Fruit fly (Drosophila melanogaster) whole organism, pupa: ENCODE results near the gene Uqcc1.

Source experiments
- CG10348 ChIP-seq: fragments of 200-800 bp; sonication (Bioruptor generic); IDR thresholded peaks from 2 replicates; pipeline ENCODE4 v1.3.6; 2022; ENCODE audit warnings: missing biosample characterization, missing genetic modification characterization
- CG12605 ChIP-seq: fragments of 200-800 bp; sonication (Bioruptor generic); IDR thresholded peaks from 2 replicates; pipeline ENCODE4 v1.3.6; 2022; ENCODE audit warnings: missing biosample characterization, missing genetic modification characterization
- CG13204 ChIP-seq: fragments of 200-800 bp; sonication (Bioruptor generic); optimal IDR thresholded peaks from 2 replicates; lab custom pipeline; 2018; ENCODE audit warnings: missing biosample characterization, mild to moderate bottlenecking, missing genetic modification characterization, moderate library complexity
- CG14655 ChIP-seq: fragments of 200-800 bp; sonication (Bioruptor generic); optimal IDR thresholded peaks from 3 replicates; lab custom pipeline; 2017; ENCODE audit warnings: mild to moderate bottlenecking, missing biosample characterization, missing genetic modification reagents, missing genetic modification characterization
- CG15710 ChIP-seq: fragments of 200-800 bp; sonication (Bioruptor generic); optimal IDR thresholded peaks from 2 replicates; lab custom pipeline; 2018; ENCODE audit warnings: missing biosample characterization, mild to moderate bottlenecking, missing genetic modification characterization, moderate library complexity
- CG17806 ChIP-seq: fragments of 200-800 bp; sonication (Bioruptor generic); optimal IDR thresholded peaks from 2 replicates; lab custom pipeline; 2018; ENCODE audit warnings: missing biosample characterization, mild to moderate bottlenecking, missing genetic modification characterization, moderate library complexity
- CG32121 ChIP-seq: fragments of 200-800 bp; sonication (Bioruptor generic); IDR thresholded peaks from 2 replicates; pipeline ENCODE4 v1.3.6; 2022; ENCODE audit warnings: missing biosample characterization, missing genetic modification characterization
- CG34367 ChIP-seq: fragments of 200-800 bp; sonication (Bioruptor generic); optimal IDR thresholded peaks from 2 replicates; lab custom pipeline; 2018; ENCODE audit warnings: missing biosample characterization, mild to moderate bottlenecking, missing genetic modification characterization
- CG4496 ChIP-seq: fragments of 200-800 bp; sonication (Bioruptor generic); IDR thresholded peaks from 3 replicates; pipeline ENCODE4 v1.3.6; 2022; ENCODE audit warnings: missing biosample characterization, missing genetic modification characterization
- CG8159 ChIP-seq: fragments of 200-800 bp; sonication (Bioruptor generic); optimal IDR thresholded peaks from 3 replicates; lab custom pipeline; 2018; ENCODE audit warnings: missing biosample characterization, mild to moderate bottlenecking, missing genetic modification characterization, moderate library complexity
- CG8301 ChIP-seq: fragments of 200-800 bp; sonication (Bioruptor generic); optimal IDR thresholded peaks from 2 replicates; lab custom pipeline; 2018; ENCODE audit warnings: missing biosample characterization, mild to moderate bottlenecking, missing genetic modification characterization
- CG9948 ChIP-seq: fragments of 200-800 bp; sonication (Bioruptor generic); optimal IDR thresholded peaks from 2 replicates; lab custom pipeline; 2018; ENCODE audit warnings: missing biosample characterization, mild to moderate bottlenecking, missing genetic modification characterization, moderate library complexity
- D1 ChIP-seq: fragments of 200-800 bp; sonication (Bioruptor generic); optimal IDR thresholded peaks from 2 replicates; lab custom pipeline; 2018; ENCODE audit warnings: missing biosample characterization, mild to moderate bottlenecking, missing genetic modification characterization, moderate library complexity
- EcR ChIP-seq: fragments of 200-800 bp; sonication (Bioruptor generic); optimal IDR thresholded peaks from 3 replicates; lab custom pipeline; 2019; ENCODE audit warnings: missing biosample characterization, missing genetic modification characterization, mild to moderate bottlenecking, moderate library complexity, missing genetic modification reagents
- Ets98B ChIP-seq: fragments of 200-800 bp; sonication (Bioruptor generic); IDR thresholded peaks from 2 replicates; pipeline ENCODE4 v1.3.6; 2022; ENCODE audit warnings: missing biosample characterization, missing genetic modification characterization
- Pif1A ChIP-seq: fragments of 200-800 bp; sonication (Bioruptor generic); optimal IDR thresholded peaks from 3 replicates; lab custom pipeline; 2016; ENCODE audit warnings: missing biosample characterization, missing genetic modification characterization
- Pif1B ChIP-seq: fragments of 200-800 bp; sonication (Bioruptor generic); optimal IDR thresholded peaks from 3 replicates; lab custom pipeline; 2016; ENCODE audit warnings: missing biosample characterization, missing genetic modification characterization
- Snoo ChIP-seq: fragments of 200-800 bp; sonication (Bioruptor generic); optimal IDR thresholded peaks from 3 replicates; lab custom pipeline; 2017; ENCODE audit warnings: missing biosample characterization, mild to moderate bottlenecking, missing genetic modification characterization, inconsistent platforms
- fd96Ca ChIP-seq: fragments of 200-800 bp; sonication (Bioruptor generic); IDR thresholded peaks from 3 replicates; pipeline ENCODE4 v1.3.6; 2022; ENCODE audit warnings: missing biosample characterization, missing genetic modification characterization
- gl ChIP-seq: fragments of 200-800 bp; sonication (Bioruptor generic); optimal IDR thresholded peaks from 2 replicates; lab custom pipeline; 2018; ENCODE audit warnings: missing biosample characterization, mild to moderate bottlenecking, missing genetic modification characterization
- rn ChIP-seq: fragments of 200-800 bp; sonication (Bioruptor generic); IDR thresholded peaks from 2 replicates; pipeline ENCODE4 v1.3.6; 2022; ENCODE audit warnings: missing biosample characterization, missing genetic modification characterization

Gene Uqcc1

dm6 chr3L:6925843-6926242 lies 32.1 kb downstream of the Uqcc1 start:
- TF ChIP-seq rn (GFP tag; lab: Robert Waterston, UW), result no peak
- no peak for TF ChIP-seq CG14655
- no peak for TF ChIP-seq Pif1B (GFP tag; lab: Kevin White, UChicago)
- peak; percentile 67; the same call in 2 of the 3 replicates for TF ChIP-seq CG4496 (GFP tag; lab: Robert Waterston, UW)

DNA sequence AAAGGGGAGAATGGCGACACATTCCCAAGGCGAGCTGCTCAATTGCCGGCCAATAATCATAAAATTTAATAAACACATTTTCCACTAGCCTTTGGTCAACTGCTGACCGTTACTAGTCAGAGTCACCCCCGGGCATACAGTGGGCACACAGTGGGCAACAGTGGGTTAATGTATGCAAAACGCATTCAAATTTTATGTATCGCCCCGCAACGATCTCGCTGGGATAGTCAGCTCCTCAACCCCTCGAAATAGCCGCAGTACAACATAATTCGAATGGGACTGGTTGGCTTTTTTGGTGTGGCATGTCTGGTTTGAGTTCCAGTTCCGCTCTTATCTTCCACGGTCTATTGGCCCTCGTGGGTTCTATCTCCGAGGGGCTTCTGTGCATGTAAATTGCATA lies 38.7 kb downstream of the Uqcc1 start:
- TF ChIP-seq Pif1A (GFP tag; lab: Kevin White, UChicago), result no peak

DNA sequence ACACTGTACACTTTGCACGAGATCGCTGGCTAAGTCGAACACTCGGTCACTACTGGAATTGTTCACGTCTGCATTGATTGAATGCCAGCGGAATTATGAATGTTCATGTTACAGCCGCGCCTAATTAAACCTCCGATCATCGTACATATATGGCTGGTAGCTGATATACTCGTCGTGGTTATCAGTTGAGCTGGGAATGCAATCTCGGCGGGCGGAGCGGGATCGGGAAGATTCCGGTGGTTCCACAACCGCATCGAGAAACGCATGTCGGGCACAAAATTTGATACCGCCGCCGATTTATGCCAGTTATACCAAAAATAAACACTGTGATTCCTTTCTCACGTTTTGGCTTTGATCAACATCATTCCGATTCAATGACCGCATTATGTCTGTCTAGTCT lies 43.1 kb downstream of the Uqcc1 start, which contains the start of gene Prat2:
TSS of gene Prat2 (minus strand) at position 101 of the 400 bp plus-strand sequence.
- no peak for TF ChIP-seq fd96Ca (GFP tag; lab: Robert Waterston, UW)
- no peak for TF ChIP-seq CG8159 (tag; lab: Kevin White, UChicago)
- TF ChIP-seq EcR, result no peak
- TF ChIP-seq Ets98B, result no peak
- no peak for TF ChIP-seq CG10348 (GFP tag; lab: Robert Waterston, UW)
- TF ChIP-seq CG15710 (tag; lab: Kevin White, UChicago), result no peak
- TF ChIP-seq CG13204, result no peak
- no peak for TF ChIP-seq CG8301
- TF ChIP-seq CG32121 (GFP tag; lab: Robert Waterston, UW), result no peak
- no peak for TF ChIP-seq Pif1A (GFP tag; lab: Kevin White, UChicago)
- no peak for TF ChIP-seq D1 (tag; lab: Kevin White, UChicago)
- TF ChIP-seq CG9948, result no peak
- no peak for TF ChIP-seq Snoo (tag; lab: Kevin White, UChicago)
- no peak for TF ChIP-seq Pif1B (GFP tag; lab: Kevin White, UChicago)
- TF ChIP-seq, all 21 proteins: peak for 0

- TF ChIP-seq D1 (tag; lab: Kevin White, UChicago), result no peak
- TF ChIP-seq CG10348 (GFP tag; lab: Robert Waterston, UW), result no peak
- TF ChIP-seq CG4496 (GFP tag; lab: Robert Waterston, UW), result no peak
- TF ChIP-seq gl (tag; lab: Kevin White, UChicago), result no peak
- no peak for TF ChIP-seq CG17806
- TF ChIP-seq, all 21 proteins: peak for 0
Observed at dm6 chr3L:6913823-6914222, 44.1 kb downstream of the Uqcc1 start.

DNA sequence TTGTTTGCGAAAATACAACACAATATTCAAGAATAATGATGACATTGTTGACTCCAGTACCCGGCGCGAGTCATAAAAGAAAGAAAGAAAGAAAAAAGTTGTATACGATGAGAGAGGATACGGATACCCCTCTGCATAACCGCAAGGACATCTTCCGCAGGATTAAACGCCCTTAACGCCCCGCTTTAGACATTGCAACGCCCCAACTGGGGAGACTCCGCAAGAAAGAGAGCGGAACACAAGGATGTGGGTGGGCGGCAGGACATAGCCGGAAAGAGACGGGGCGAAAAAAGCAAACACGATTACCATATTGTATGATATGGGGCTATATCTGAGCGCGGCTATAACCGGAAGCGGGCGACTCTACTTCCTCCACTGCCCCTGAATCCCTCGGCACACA lies 46.7 kb downstream of the Uqcc1 start:
- TF ChIP-seq rn (GFP tag; lab: Robert Waterston, UW) (no peak), CG34367 (no peak), CG12605 (GFP tag; lab: Robert Waterston, UW) (no peak), Snoo (tag; lab: Kevin White, UChicago) (no peak), CG17806 (no peak), Ets98B (no peak), CG10348 (GFP tag; lab: Robert Waterston, UW) (no peak), Pif1B (GFP tag; lab: Kevin White, UChicago) (no peak), CG32121 (GFP tag; lab: Robert Waterston, UW) (no peak), CG14655 (no peak), fd96Ca (GFP tag; lab: Robert Waterston, UW) (no peak), Pif1A (GFP tag; lab: Kevin White, UChicago) (no peak), EcR (no peak), CG9948 (no peak), CG8159 (tag; lab: Kevin White, UChicago) (no peak), D1 (tag; lab: Kevin White, UChicago) (no peak), gl (tag; lab: Kevin White, UChicago) (no peak), CG13204 (no peak), CG15710 (tag; lab: Kevin White, UChicago) (no peak), CG4496 (GFP tag; lab: Robert Waterston, UW) (no peak)
